Worm (Caenorhabditis elegans) whole organism, mixed stage, embryonic: ENCODE measurements around the gene tre-4.
"Not testable (repeated sequence)": the region's sequence is repeated elsewhere in the genome, so short reads cannot be mapped to it uniquely, and the experiment has no call there.

Experiments
- M03D4.4 ChIP-seq: sonication (generic microtip); optimal IDR thresholded peaks from 2 replicates; lab custom pipeline; 2017; ENCODE audit warnings: mild to moderate bottlenecking, missing genetic modification characterization, missing compliant biosample characterization
- bed-3 ChIP-seq: fragments of 200-800 bp; sonication (Bioruptor generic); optimal IDR thresholded peaks from 3 replicates; lab custom pipeline; 2018; ENCODE audit warnings: mild to moderate bottlenecking, missing genetic modification characterization, moderate library complexity, missing compliant biosample characterization
- ceh-39 ChIP-seq: fragments of 150-350 bp; optimal IDR thresholded peaks from 2 replicates; lab custom pipeline; 2014; ENCODE audit warnings: missing biosample characterization, missing genetic modification characterization
- ceh-43 ChIP-seq: fragments of 200-800 bp; sonication (Bioruptor generic); optimal IDR thresholded peaks from 2 replicates; lab custom pipeline; 2018; ENCODE audit warnings: mild to moderate bottlenecking, missing genetic modification characterization, moderate library complexity, missing compliant biosample characterization
- ceh-83 ChIP-seq: fragments of 200-800 bp; sonication (Bioruptor generic); optimal IDR thresholded peaks from 2 replicates; lab custom pipeline; 2018; ENCODE audit warnings: mild to moderate bottlenecking, missing genetic modification characterization, missing compliant biosample characterization
- ces-1 ChIP-seq: fragments of 150-350 bp; optimal IDR thresholded peaks from 2 replicates; lab custom pipeline; 2014; ENCODE audit warnings: missing biosample characterization, missing genetic modification reagents, missing genetic modification characterization
- cnd-1 ChIP-seq: fragments of 200-800 bp; sonication (Bioruptor generic); optimal IDR thresholded peaks from 2 replicates; lab custom pipeline; 2018; ENCODE audit warnings: mild to moderate bottlenecking, missing genetic modification characterization, missing compliant biosample characterization
- drap-1 ChIP-seq: fragments of 200-800 bp; sonication (Bioruptor generic); optimal IDR thresholded peaks from 3 replicates; lab custom pipeline; 2018; ENCODE audit warnings: mild to moderate bottlenecking, missing genetic modification characterization, missing compliant biosample characterization
- elt-1 ChIP-seq: sonication (generic microtip); optimal IDR thresholded peaks from 2 replicates; lab custom pipeline; 2017; ENCODE audit warnings: missing genetic modification characterization, mild to moderate bottlenecking, missing compliant biosample characterization, antibody characterized with exemption, moderate library complexity, borderline replicate concordance; ENCODE audit not compliant: insufficient read depth
- elt-3 ChIP-seq: fragments of 150-350 bp; optimal IDR thresholded peaks from 2 replicates; lab custom pipeline; 2014; ENCODE audit warnings: missing biosample characterization, missing genetic modification characterization
- flh-1 ChIP-seq: fragments of 200-800 bp; sonication (Bioruptor generic); optimal IDR thresholded peaks from 2 replicates; lab custom pipeline; 2018; ENCODE audit warnings: mild to moderate bottlenecking, missing genetic modification characterization, moderate library complexity, missing compliant biosample characterization
- ham-2 ChIP-seq: fragments of 200-800 bp; sonication (Bioruptor generic); optimal IDR thresholded peaks from 2 replicates; lab custom pipeline; 2018; ENCODE audit warnings: mild to moderate bottlenecking, missing genetic modification characterization, missing compliant biosample characterization
- hlh-1 ChIP-seq: fragments of 150-350 bp; optimal IDR thresholded peaks from 2 replicates; lab custom pipeline; 2014; ENCODE audit warnings: missing biosample characterization, missing genetic modification reagents, missing genetic modification characterization
- lin-13 ChIP-seq: fragments of 150-350 bp; optimal IDR thresholded peaks from 2 replicates; lab custom pipeline; 2014; ENCODE audit warnings: missing biosample characterization, missing genetic modification characterization
- lsy-2 ChIP-seq: fragments of 150-350 bp; optimal IDR thresholded peaks from 2 replicates; lab custom pipeline; 2014; ENCODE audit warnings: missing biosample characterization, missing genetic modification characterization
- mep-1 ChIP-seq: fragments of 150-350 bp; optimal IDR thresholded peaks from 2 replicates; lab custom pipeline; 2017; ENCODE audit warnings: missing biosample characterization, missing genetic modification reagents, missing genetic modification characterization, inconsistent platforms
- nhr-12 ChIP-seq: fragments of 150-350 bp; optimal IDR thresholded peaks from 2 replicates; lab custom pipeline; 2014; ENCODE audit warnings: missing biosample characterization, missing genetic modification characterization
- nhr-2 ChIP-seq: fragments of 150-350 bp; optimal IDR thresholded peaks from 2 replicates; lab custom pipeline; 2014; ENCODE audit warnings: missing biosample characterization, missing genetic modification characterization
- nhr-237 ChIP-seq: fragments of 150-350 bp; optimal IDR thresholded peaks from 2 replicates; lab custom pipeline; 2014; ENCODE audit warnings: missing biosample characterization, missing genetic modification characterization
- nhr-28 ChIP-seq: fragments of 150-350 bp; optimal IDR thresholded peaks from 2 replicates; lab custom pipeline; 2014; ENCODE audit warnings: missing biosample characterization, missing genetic modification characterization
- nhr-76 ChIP-seq: sonication (generic microtip); optimal IDR thresholded peaks from 2 replicates; lab custom pipeline; 2017; ENCODE audit warnings: missing biosample characterization, missing genetic modification characterization
- snpc-4 ChIP-seq: fragments of 150-350 bp; optimal IDR thresholded peaks from 2 replicates; lab custom pipeline; 2014; ENCODE audit warnings: missing biosample characterization, missing genetic modification characterization
- sptf-1 ChIP-seq: sonication (generic microtip); optimal IDR thresholded peaks from 2 replicates; lab custom pipeline; 2017; ENCODE audit warnings: mild to moderate bottlenecking, missing genetic modification characterization, moderate library complexity, missing compliant biosample characterization
- tbx-8 ChIP-seq: fragments of 200-800 bp; sonication (Bioruptor generic); optimal IDR thresholded peaks from 2 replicates; lab custom pipeline; 2018; ENCODE audit warnings: mild to moderate bottlenecking, missing genetic modification characterization, moderate library complexity, missing compliant biosample characterization
- unc-120 ChIP-seq: sonication (generic microtip); optimal IDR thresholded peaks from 2 replicates; lab custom pipeline; 2017; ENCODE audit warnings: missing genetic modification characterization, missing compliant biosample characterization; ENCODE audit not compliant: poor library complexity, severe bottlenecking
- ztf-11 ChIP-seq: fragments of 150-350 bp; optimal IDR thresholded peaks from 2 replicates; lab custom pipeline; 2014; ENCODE audit warnings: missing biosample characterization, missing genetic modification characterization

The tre-4 gene

ce11 chrX:13471855-13472254, at the start of gene tre-4:
Gene tre-4, plus strand, starts transcription at chrX:13472155.
- TF ChIP-seq nhr-76 (tag; lab: Kevin White, UChicago) (no peak), mep-1 (tag; lab: Kevin White, UChicago) (no peak), elt-3 (tag; lab: Kevin White, UChicago) (no peak), flh-1 (GFP tag; lab: Kevin White, UChicago) (no peak)

DNA sequence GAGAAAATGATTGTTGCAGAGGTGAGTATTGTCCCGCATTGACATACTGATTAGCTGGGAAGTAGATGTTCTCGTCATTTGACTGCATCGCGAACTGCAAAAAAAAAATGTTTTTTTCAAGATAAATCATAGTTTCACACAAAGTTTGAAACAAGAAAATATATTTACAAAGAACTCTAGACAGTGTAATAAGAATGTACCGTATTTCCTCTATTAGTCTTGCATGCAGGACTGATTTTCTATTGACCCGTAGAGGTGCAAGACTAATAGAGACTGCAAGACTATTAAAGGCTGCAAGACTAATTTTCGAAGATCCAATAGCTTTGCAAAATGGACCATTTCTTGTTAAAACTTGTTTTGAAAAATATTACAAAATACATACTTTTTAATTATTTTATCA, 48.6 kb upstream of the tre-4 start, which contains the start of gene fkh-3:
Gene fkh-3 (minus strand): TSS at position 101 of the 400 bp plus-strand sequence.
- TF ChIP-seq nhr-2 (tag; lab: Kevin White, UChicago): no peak
- no peak for TF ChIP-seq drap-1
- no peak for TF ChIP-seq nhr-12 (tag; lab: Kevin White, UChicago)
- no peak for TF ChIP-seq flh-1 (GFP tag; lab: Kevin White, UChicago)
- TF ChIP-seq elt-3 (tag; lab: Kevin White, UChicago): no peak
- no peak for TF ChIP-seq elt-1 (tag; lab: Kevin White, UChicago)

- TF ChIP-seq ces-1 (GFP tag; lab: Kevin White, UChicago); nhr-12 (tag; lab: Kevin White, UChicago); nhr-237 (tag; lab: Kevin White, UChicago): not testable (repeated sequence)
Observed at ce11 chrX:13428755-13429154, 43.2 kb upstream of the tre-4 start, which contains the start of gene fkh-4. Gene fkh-4, minus strand, starts transcription at chrX:13428855.

- not testable (repeated sequence) for TF ChIP-seq elt-3 (tag; lab: Kevin White, UChicago); cnd-1 (tag; lab: Kevin White, UChicago); lsy-2
- TF ChIP-seq, all 35 proteins: peak for 0; not testable (repeated sequence) for 35
Observed at ce11 chrX:13431388-13431787, 40.6 kb upstream of the tre-4 start, which contains the start of gene C29F7.10. Gene C29F7.10, minus strand, starts transcription at chrX:13431488.

- TF ChIP-seq nhr-2 (tag; lab: Kevin White, UChicago): no peak
- no peak for TF ChIP-seq hlh-1 (tag; lab: Kevin White, UChicago)
- no peak for TF ChIP-seq ham-2 (GFP tag; lab: Kevin White, UChicago)
- no peak for TF ChIP-seq cnd-1 (tag; lab: Kevin White, UChicago)
- no peak for TF ChIP-seq ztf-11 (tag; lab: Kevin White, UChicago)
- TF ChIP-seq lsy-2: no peak
- no peak for TF ChIP-seq snpc-4 (tag; lab: Kevin White, UChicago)
- no peak for TF ChIP-seq elt-1 (tag; lab: Kevin White, UChicago)
- no peak for TF ChIP-seq elt-3 (tag; lab: Kevin White, UChicago)
- no peak for TF ChIP-seq unc-120 (tag; lab: Kevin White, UChicago)
- TF ChIP-seq drap-1: no peak
- no peak for TF ChIP-seq nhr-76 (tag; lab: Kevin White, UChicago)
- TF ChIP-seq mep-1 (tag; lab: Kevin White, UChicago): no peak
- no peak for TF ChIP-seq lin-13 (tag; lab: Kevin White, UChicago)
- TF ChIP-seq ceh-43 (GFP tag; lab: Kevin White, UChicago): no peak
- no peak for TF ChIP-seq bed-3 (GFP tag; lab: Kevin White, UChicago)
- TF ChIP-seq nhr-28 (tag; lab: Kevin White, UChicago): no peak
- no peak for TF ChIP-seq ces-1 (GFP tag; lab: Kevin White, UChicago)
Observed at ce11 chrX:13435116-13435515, 36.8 kb upstream of the tre-4 start.

DNA sequence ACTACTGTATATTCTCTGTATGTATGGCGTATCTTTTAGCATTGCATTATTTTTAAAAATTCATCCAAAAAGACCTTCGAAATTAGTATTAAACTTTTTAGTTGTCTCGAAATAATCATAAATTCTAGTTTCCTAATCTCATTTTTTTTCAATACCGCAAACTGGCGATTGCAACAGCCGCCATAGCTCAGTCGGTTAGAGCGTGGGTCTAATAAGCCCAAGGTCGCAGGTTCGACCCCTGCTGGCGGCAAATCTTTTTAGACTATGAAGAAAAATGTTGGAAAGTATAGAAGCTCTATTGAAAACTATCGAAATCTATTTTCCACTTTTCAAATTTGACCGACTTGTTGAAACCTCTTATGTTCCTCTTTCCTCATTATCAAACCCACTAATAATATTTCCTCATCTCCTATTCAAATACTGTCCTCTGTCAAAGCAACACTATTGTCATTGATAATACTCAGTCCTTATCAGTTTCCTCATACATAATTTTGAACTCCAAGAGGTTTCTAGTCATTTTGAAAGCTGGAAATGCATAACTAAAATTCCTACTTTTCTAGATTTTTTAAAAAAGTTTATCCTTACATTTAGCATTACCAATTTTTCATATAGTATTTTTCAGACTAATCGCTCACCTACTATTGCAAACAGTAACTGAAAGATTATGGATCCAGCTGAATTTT, 36.0 kb upstream of the tre-4 start, which contains the start of gene jmjd-3.3:
Gene jmjd-3.3 (plus strand): TSS at position 633 of the 683 bp plus-strand sequence.
- no peak for TF ChIP-seq ham-2 (GFP tag; lab: Kevin White, UChicago)
- no peak for TF ChIP-seq nhr-237 (tag; lab: Kevin White, UChicago)

DNA sequence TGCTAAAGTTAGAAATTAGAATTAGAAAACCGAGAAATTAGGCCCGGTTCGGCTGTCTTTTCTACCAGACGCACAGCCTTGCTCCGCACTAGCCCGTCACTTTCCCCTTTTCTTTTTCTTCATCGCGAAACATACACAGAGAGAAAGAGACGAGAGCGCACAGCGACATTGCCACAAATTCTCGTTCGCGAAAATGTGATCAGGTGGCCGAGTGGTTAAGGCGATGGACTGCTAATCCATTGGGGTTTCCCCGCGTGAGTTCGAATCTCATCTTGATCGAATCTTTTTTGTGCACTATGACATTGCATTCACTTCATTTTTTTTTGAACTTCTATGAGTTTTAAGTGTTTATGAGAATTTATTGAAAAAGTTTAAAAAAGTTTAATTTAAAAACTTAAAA, 29.5 kb upstream of the tre-4 start:
- peak; percentile 46 for TF ChIP-seq drap-1
- no peak for TF ChIP-seq ztf-11 (tag; lab: Kevin White, UChicago)
- no peak for TF ChIP-seq ceh-39 (tag; lab: Kevin White, UChicago)
- no peak for TF ChIP-seq elt-3 (tag; lab: Kevin White, UChicago)
- TF ChIP-seq tbx-8 (GFP tag; lab: Kevin White, UChicago): no peak
- TF ChIP-seq ceh-83 (GFP tag; lab: Kevin White, UChicago): peak; percentile 21
- no peak for TF ChIP-seq M03D4.4 (tag; lab: Kevin White, UChicago)
- TF ChIP-seq ces-1 (GFP tag; lab: Kevin White, UChicago): peak; percentile 32
- TF ChIP-seq hlh-1 (tag; lab: Kevin White, UChicago): no peak
- TF ChIP-seq sptf-1 (tag; lab: Kevin White, UChicago): peak; percentile 23
- peak; percentile 3 for TF ChIP-seq mep-1 (tag; lab: Kevin White, UChicago)
- peak; percentile 15 for TF ChIP-seq cnd-1 (tag; lab: Kevin White, UChicago)
